Worm (Caenorhabditis elegans) whole organism, midembryonic: ENCODE data around the gene cey-4.

Experiments
- T22C8.4 ChIP-seq: fragments of 200-800 bp; sonication (Bioruptor generic); IDR thresholded peaks from 2 replicates; pipeline ENCODE4 v1.3.6; 2022; ENCODE audit warnings: missing genetic modification characterization, missing compliant biosample characterization
- cog-1 ChIP-seq: sonication (generic microtip); optimal IDR thresholded peaks from 2 replicates; lab custom pipeline; 2016; ENCODE audit warnings: missing genetic modification characterization, missing compliant biosample characterization
- flt-1 ChIP-seq: fragments of 200-800 bp; sonication (Bioruptor generic); IDR thresholded peaks from 2 replicates; pipeline ENCODE4 v1.3.6; 2022; ENCODE audit warnings: missing genetic modification characterization, missing compliant biosample characterization
- klf-2 ChIP-seq: fragments of 200-800 bp; sonication (Bioruptor generic); conservative IDR thresholded peaks from 2 replicates; pipeline ENCODE4 v1.3.6; 2022; ENCODE audit warnings: missing genetic modification reagents, missing genetic modification characterization, missing compliant biosample characterization
- ref-1 ChIP-seq: fragments of 200-800 bp; sonication (Bioruptor generic); conservative IDR thresholded peaks from 2 replicates; pipeline ENCODE4 v1.3.6; 2022; ENCODE audit warnings: missing genetic modification reagents, missing genetic modification characterization, missing compliant biosample characterization
- tab-1 ChIP-seq: fragments of 200-800 bp; sonication (Bioruptor generic); IDR thresholded peaks from 2 replicates; pipeline ENCODE4 v1.3.6; 2022; ENCODE audit warnings: missing genetic modification characterization, missing compliant biosample characterization
- ztf-23 ChIP-seq: fragments of 200-800 bp; sonication (Bioruptor generic); IDR thresholded peaks from 2 replicates; pipeline ENCODE4 v1.3.6; 2022; ENCODE audit warnings: missing genetic modification reagents, missing genetic modification characterization, missing compliant biosample characterization
- ztf-29 ChIP-seq: fragments of 200-800 bp; sonication (Bioruptor generic); IDR thresholded peaks from 2 replicates; pipeline ENCODE4 v1.3.6; 2022; ENCODE audit warnings: missing genetic modification reagents, missing genetic modification characterization, missing compliant biosample characterization

- no peak for TF ChIP-seq ztf-29 (GFP tag; lab: Robert Waterston, UW)
- TF ChIP-seq klf-2 (GFP tag; lab: Robert Waterston, UW): no peak
- peak; percentile 35 for TF ChIP-seq cog-1
- no peak for TF ChIP-seq flt-1 (GFP tag; lab: Robert Waterston, UW)
- peak; percentile 30; the same call in 1 of the 2 replicates for TF ChIP-seq T22C8.4 (GFP tag; lab: Robert Waterston, UW)
- TF ChIP-seq tab-1 (GFP tag; lab: Robert Waterston, UW): no peak
- TF ChIP-seq ref-1 (GFP tag; lab: Robert Waterston, UW): no peak
- no peak for TF ChIP-seq ztf-23 (GFP tag; lab: Robert Waterston, UW)
These were observed at the start of gene cey-4, which contains the start of gene vps-50 for ce11 chrIII:10868653-10869392.
